Fruit fly (Drosophila melanogaster) whole organism, embryonic: Measurements from ENCODE around the gene U2af50.

Experiments used
- Awh ChIP-seq: fragments of 200-800 bp; sonication (Bioruptor generic); IDR thresholded peaks from 2 replicates; pipeline ENCODE4, ENCODE4 v1.3.6; 2022; ENCODE audit warnings: missing biosample characterization, missing genetic modification characterization
- B-H2 ChIP-seq: fragments of 200-800 bp; sonication (Bioruptor generic); optimal IDR thresholded peaks from 2 replicates; lab custom pipeline; 2018; ENCODE audit warnings: missing biosample characterization, mild to moderate bottlenecking, missing genetic modification characterization
- CG10366 ChIP-seq: fragments of 200-800 bp; sonication (Bioruptor generic); IDR thresholded peaks from 2 replicates; pipeline ENCODE4 v1.3.6; 2022; ENCODE audit warnings: missing biosample characterization, missing genetic modification characterization
- CG10959 ChIP-seq: fragments of 200-800 bp; sonication (Bioruptor generic); IDR thresholded peaks from 2 replicates; pipeline ENCODE4 v1.3.6; 2022; ENCODE audit warnings: missing biosample characterization, missing genetic modification characterization
- CG12104 ChIP-seq: fragments of 200-800 bp; sonication (Bioruptor generic); optimal IDR thresholded peaks from 3 replicates; lab custom pipeline; 2016; ENCODE audit warnings: missing biosample characterization, missing genetic modification characterization
- CG12942 ChIP-seq: fragments of 200-800 bp; sonication (Bioruptor generic); optimal IDR thresholded peaks from 3 replicates; lab custom pipeline; 2016; ENCODE audit warnings: missing biosample characterization, missing genetic modification characterization
- CG13424 ChIP-seq: fragments of 200-800 bp; sonication (Bioruptor generic); optimal IDR thresholded peaks from 2 replicates; lab custom pipeline; 2019; ENCODE audit warnings: missing biosample characterization, mild to moderate bottlenecking, missing genetic modification characterization, moderate library complexity
- CG1529 ChIP-seq: fragments of 200-800 bp; sonication (Bioruptor generic); optimal IDR thresholded peaks from 3 replicates; lab custom pipeline; 2018; ENCODE audit warnings: missing biosample characterization, missing genetic modification characterization
- CG15479 ChIP-seq: fragments of 200-800 bp; sonication (Bioruptor generic); optimal IDR thresholded peaks from 3 replicates; lab custom pipeline; 2019; ENCODE audit warnings: missing biosample characterization, mild to moderate bottlenecking, missing genetic modification characterization, moderate library complexity
- CG16815 ChIP-seq: fragments of 200-800 bp; sonication (Bioruptor generic); optimal IDR thresholded peaks from 3 replicates; lab custom pipeline; 2017; ENCODE audit warnings: missing biosample characterization, mild to moderate bottlenecking, missing genetic modification characterization
- CG17385 ChIP-seq: fragments of 200-800 bp; sonication (Bioruptor generic); optimal IDR thresholded peaks from 3 replicates; lab custom pipeline; 2018; ENCODE audit warnings: missing biosample characterization, mild to moderate bottlenecking, missing genetic modification characterization
- CG17612 ChIP-seq: fragments of 200-800 bp; sonication (Bioruptor generic); IDR thresholded peaks from 2 replicates; pipeline ENCODE4 v1.3.6; 2022; ENCODE audit warnings: missing biosample characterization, missing genetic modification characterization
- CG2129 ChIP-seq: fragments of 200-800 bp; sonication (Bioruptor generic); IDR thresholded peaks from 2 replicates; pipeline ENCODE4 v1.3.6; 2022; ENCODE audit warnings: missing biosample characterization, missing genetic modification characterization; ENCODE audit not compliant: partially characterized antibody
- CG2889 ChIP-seq: fragments of 200-800 bp; sonication (Bioruptor generic); IDR thresholded peaks from 3 replicates; pipeline ENCODE4 v1.3.6; 2022; ENCODE audit warnings: missing biosample characterization, missing genetic modification characterization
- CG3163 ChIP-seq: fragments of 200-800 bp; sonication (Bioruptor generic); optimal IDR thresholded peaks from 3 replicates; lab custom pipeline; 2016; ENCODE audit warnings: missing biosample characterization, missing genetic modification characterization
- CG3407 ChIP-seq: fragments of 200-800 bp; sonication (Bioruptor generic); optimal IDR thresholded peaks from 2 replicates; lab custom pipeline; 2018; ENCODE audit warnings: missing biosample characterization, mild to moderate bottlenecking, missing genetic modification characterization
- CG4854 ChIP-seq: fragments of 200-800 bp; sonication (Bioruptor generic); optimal IDR thresholded peaks from 2 replicates; lab custom pipeline; 2016; ENCODE audit warnings: missing biosample characterization, missing genetic modification characterization, inconsistent platforms
- CG6254 ChIP-seq: fragments of 200-800 bp; sonication (Bioruptor generic); optimal IDR thresholded peaks from 3 replicates; lab custom pipeline; 2017; ENCODE audit warnings: mild to moderate bottlenecking, missing biosample characterization, missing genetic modification reagents, missing genetic modification characterization
- CG6683 ChIP-seq: fragments of 200-800 bp; sonication (Bioruptor generic); optimal IDR thresholded peaks from 2 replicates; lab custom pipeline; 2017; ENCODE audit warnings: missing biosample characterization, mild to moderate bottlenecking, missing genetic modification characterization, missing genetic modification reagents
- CG6791 ChIP-seq: fragments of 200-800 bp; sonication (Bioruptor generic); IDR thresholded peaks from 3 replicates; pipeline ENCODE4 v1.3.6; 2022; ENCODE audit warnings: missing biosample characterization, missing genetic modification characterization; ENCODE audit not compliant: partially characterized antibody
- CG7786 ChIP-seq: fragments of 200-800 bp; sonication (Bioruptor generic); optimal IDR thresholded peaks from 2 replicates; lab custom pipeline; 2016; ENCODE audit warnings: missing biosample characterization, missing genetic modification characterization
- CG8765 ChIP-seq: fragments of 200-800 bp; sonication (Bioruptor generic); IDR thresholded peaks from 2 replicates; pipeline ENCODE4 v1.3.6; 2022; ENCODE audit warnings: missing biosample characterization, missing genetic modification characterization
- D ChIP-seq, 2 experiments: fragments of 200-800 bp in 1 of 2; fragments of >200 bp in 1 of 2; sonication (Bioruptor generic) in 1 of 2; optimal IDR thresholded peaks; 2 replicates in 1 of 2; 3 replicates in 1 of 2; lab custom pipeline; 2017; ENCODE audit warnings: mild to moderate bottlenecking in 1 of 2, missing biosample characterization in 1 of 2, missing genetic modification characterization in 1 of 2, missing genetic modification reagents in 1 of 2
- Hr78 ChIP-seq, 2 experiments: fragments of 200-800 bp in 1 of 2; fragments of >200 bp in 1 of 2; sonication (Bioruptor generic) in 1 of 2; optimal IDR thresholded peaks; 2 replicates each; lab custom pipeline; 2017 to 2019; ENCODE audit warnings: missing biosample characterization in 2 of 2, missing genetic modification characterization in 2 of 2, mild to moderate bottlenecking in 1 of 2, moderate library complexity in 1 of 2
- MTF-1 ChIP-seq: fragments of 200-800 bp; sonication (Bioruptor generic); optimal IDR thresholded peaks from 2 replicates; lab custom pipeline; 2018; ENCODE audit warnings: missing biosample characterization, mild to moderate bottlenecking, missing genetic modification characterization, borderline replicate concordance
- Mad ChIP-seq: fragments of 200-800 bp; sonication (Bioruptor generic); optimal IDR thresholded peaks from 2 replicates; lab custom pipeline; 2016; ENCODE audit warnings: missing biosample characterization, missing genetic modification characterization
- Meics ChIP-seq: fragments of 200-800 bp; sonication (Bioruptor generic); optimal IDR thresholded peaks from 2 replicates; lab custom pipeline; 2017; ENCODE audit warnings: missing biosample characterization, mild to moderate bottlenecking, missing genetic modification characterization
- NK7.1 ChIP-seq: fragments of 200-800 bp; sonication (Bioruptor generic); optimal IDR thresholded peaks from 3 replicates; lab custom pipeline; 2016; ENCODE audit warnings: missing biosample characterization, missing genetic modification characterization
- Nf-YB ChIP-seq: fragments of 200-800 bp; sonication (Bioruptor generic); optimal IDR thresholded peaks from 3 replicates; lab custom pipeline; 2019; ENCODE audit warnings: missing biosample characterization, mild to moderate bottlenecking, missing genetic modification characterization, moderate library complexity
- Sox102F ChIP-seq: fragments of 200-800 bp; sonication (Bioruptor generic); optimal IDR thresholded peaks from 2 replicates; lab custom pipeline; 2018; ENCODE audit warnings: missing biosample characterization, mild to moderate bottlenecking, missing genetic modification characterization, moderate library complexity
- Sry-β ChIP-seq: fragments of 200-800 bp; sonication (Bioruptor generic); optimal IDR thresholded peaks from 2 replicates; lab custom pipeline; 2018; ENCODE audit warnings: missing biosample characterization, mild to moderate bottlenecking, missing genetic modification characterization, moderate library complexity
- ab ChIP-seq: fragments of 200-800 bp; sonication (Bioruptor generic); optimal IDR thresholded peaks from 2 replicates; lab custom pipeline; 2016; ENCODE audit warnings: missing biosample characterization, missing genetic modification characterization
- crc ChIP-seq: fragments of 200-800 bp; sonication (Bioruptor generic); optimal IDR thresholded peaks from 2 replicates; lab custom pipeline; 2016; ENCODE audit warnings: missing biosample characterization, missing genetic modification characterization
- crp ChIP-seq, 2 experiments: fragments of 200-800 bp; sonication (Bioruptor generic); optimal IDR thresholded peaks; 2 replicates in 1 of 2; 3 replicates in 1 of 2; lab custom pipeline; 2017; ENCODE audit warnings: missing biosample characterization in 2 of 2, missing genetic modification characterization in 2 of 2, mild to moderate bottlenecking in 1 of 2, moderate library complexity in 1 of 2
- en ChIP-seq: fragments of 200-800 bp; sonication (Bioruptor generic); optimal IDR thresholded peaks from 2 replicates; lab custom pipeline; 2016; ENCODE audit warnings: missing biosample characterization, missing genetic modification characterization
- fd102C ChIP-seq: fragments of 200-800 bp; sonication (Bioruptor generic); optimal IDR thresholded peaks from 2 replicates; lab custom pipeline; 2018; ENCODE audit warnings: missing biosample characterization, mild to moderate bottlenecking, missing genetic modification characterization, moderate library complexity
- grau ChIP-seq: fragments of 200-800 bp; optimal IDR thresholded peaks from 3 replicates; lab custom pipeline; 2019; ENCODE audit warnings: missing biosample characterization, mild to moderate bottlenecking, missing genetic modification characterization, moderate library complexity
- gt ChIP-seq: fragments of 200-800 bp; sonication (Bioruptor generic); IDR thresholded peaks from 2 replicates; pipeline ENCODE4 v1.3.6; 2022; ENCODE audit warnings: missing biosample characterization, missing genetic modification characterization
- ham ChIP-seq: fragments of 200-800 bp; sonication (Bioruptor generic); IDR thresholded peaks from 2 replicates; pipeline ENCODE4 v1.3.6; 2022; ENCODE audit warnings: missing biosample characterization, missing genetic modification characterization
- kni ChIP-seq: fragments of 200-800 bp; sonication (Bioruptor generic); optimal IDR thresholded peaks from 3 replicates; lab custom pipeline; 2017; ENCODE audit warnings: mild to moderate bottlenecking, missing biosample characterization, missing genetic modification reagents, missing genetic modification characterization
- lilli ChIP-seq: fragments of 200-800 bp; sonication (Bioruptor generic); optimal IDR thresholded peaks from 3 replicates; lab custom pipeline; 2016; ENCODE audit warnings: missing biosample characterization, missing genetic modification characterization
- odd ChIP-seq: fragments of 200-800 bp; sonication (Bioruptor generic); optimal IDR thresholded peaks from 2 replicates; lab custom pipeline; 2017; ENCODE audit warnings: missing biosample characterization, mild to moderate bottlenecking, missing genetic modification characterization
- otp ChIP-seq: fragments of 200-800 bp; sonication (Bioruptor generic); IDR thresholded peaks from 3 replicates; pipeline ENCODE4, ENCODE4 v1.3.6; 2022; ENCODE audit warnings: missing biosample characterization, missing genetic modification characterization
- p53 ChIP-seq: fragments of 200-800 bp; sonication (Bioruptor generic); optimal IDR thresholded peaks from 2 replicates; lab custom pipeline; 2016; ENCODE audit warnings: missing biosample characterization, missing genetic modification characterization
- sim ChIP-seq: fragments of 200-800 bp; sonication (Bioruptor generic); IDR thresholded peaks from 2 replicates; pipeline ENCODE4 v1.3.6; 2022; ENCODE audit warnings: missing biosample characterization, missing genetic modification characterization
- slou ChIP-seq: fragments of 200-800 bp; sonication (Bioruptor generic); optimal IDR thresholded peaks from 3 replicates; lab custom pipeline; 2016; ENCODE audit warnings: missing biosample characterization, missing genetic modification characterization
- sr ChIP-seq: fragments of 200-800 bp; sonication (Bioruptor generic); IDR thresholded peaks from 3 replicates; pipeline ENCODE4 v1.3.6; 2022; ENCODE audit warnings: missing biosample characterization, missing genetic modification characterization
- wdn ChIP-seq: fragments of 200-800 bp; sonication (Bioruptor generic); IDR thresholded peaks from 2 replicates; pipeline ENCODE4 v1.3.6; 2022; ENCODE audit warnings: missing biosample characterization, missing genetic modification characterization

Gene U2af50

dm6 chrX:16383667-16384515, 25.1 kb upstream of the U2af50 start (continued):
- no peak for TF ChIP-seq CG10959 (GFP tag; lab: Robert Waterston, UW)
- peak; percentile 71 for TF ChIP-seq CG12104
- peak; percentile 86 for TF ChIP-seq odd
- peak; percentile 37; the same call in 1 of the 2 replicates for TF ChIP-seq sim (GFP tag; lab: Robert Waterston, UW)
- no peak for TF ChIP-seq CG8765
- TF ChIP-seq CG10366 (GFP tag; lab: Robert Waterston, UW): no peak; the same call in 1 of the 2 replicates
- peak; percentile 88 for TF ChIP-seq Meics (GFP tag; lab: Kevin White, UChicago)
- peak; percentile 18 for TF ChIP-seq en
- TF ChIP-seq wdn (GFP tag; lab: Robert Waterston, UW): peak; percentile 47; the same call in 1 of the 2 replicates
- no peak for TF ChIP-seq ham (GFP tag; lab: Robert Waterston, UW)
- TF ChIP-seq Nf-YB (GFP tag; lab: Kevin White, UChicago): peak; percentile 76
- peak; percentile 80 for TF ChIP-seq CG6683 (GFP tag; lab: Kevin White, UChicago)
- TF ChIP-seq CG6791 (GFP tag; lab: Robert Waterston, UW): no peak
- peak; percentile 67 for TF ChIP-seq CG15479 (GFP tag; lab: Kevin White, UChicago)
- TF ChIP-seq Awh: peak; percentile 81
- peak in 1 of 2 experiments; percentile 13 for TF ChIP-seq Hr78 (GFP tag; optimal IDR thresholded peaks at IDR 0.05; lab: Kevin White, UChicago)
- no peak for TF ChIP-seq CG17612 (GFP tag; lab: Robert Waterston, UW)
- TF ChIP-seq CG6254: peak; percentile 36
- TF ChIP-seq CG12942 (GFP tag; lab: Kevin White, UChicago): peak; percentile 47
- peak; percentile 72 for TF ChIP-seq CG13424 (tag; lab: Kevin White, UChicago)
- peak; percentile 76 for TF ChIP-seq grau (tag; lab: Kevin White, UChicago)
- TF ChIP-seq CG2889 (GFP tag; lab: Robert Waterston, UW): 0 out of 3 replicates have a peak, but pooled peaks have one; percentile 25
- TF ChIP-seq otp (GFP tag; lab: Robert Waterston, UW): peak; percentile 85
- TF ChIP-seq slou: peak; percentile 64
- no peak for TF ChIP-seq CG3163 (GFP tag; lab: Kevin White, UChicago)
- peak; percentile 64 for TF ChIP-seq crc (GFP tag; lab: Kevin White, UChicago)
- TF ChIP-seq NK7.1: peak; percentile 74
- TF ChIP-seq CG7786 (GFP tag; lab: Kevin White, UChicago): peak; percentile 13
- TF ChIP-seq Sry-β: peak; percentile 48
- peak; percentile 62 for TF ChIP-seq CG1529
- no peak for TF ChIP-seq CG16815
- TF ChIP-seq crp (GFP tag; optimal IDR thresholded peaks at IDR 0.05; lab: Kevin White, UChicago): no peak
- TF ChIP-seq fd102C (GFP tag; lab: Kevin White, UChicago): peak; percentile 71
- TF ChIP-seq CG2129 (GFP tag; lab: Robert Waterston, UW): no peak
- TF ChIP-seq CG17385 (GFP tag; lab: Kevin White, UChicago): peak; percentile 68
- TF ChIP-seq kni (GFP tag; lab: Kevin White, UChicago): peak; percentile 73
- TF ChIP-seq D (optimal IDR thresholded peaks at IDR 0.05; lab: Kevin White, UChicago): no peak
- peak; percentile 60 for TF ChIP-seq D (GFP tag; optimal IDR thresholded peaks at IDR 0.05; lab: Kevin White, UChicago)
- peak; percentile 89 for TF ChIP-seq MTF-1 (GFP tag; lab: Kevin White, UChicago)
- no peak for TF ChIP-seq Mad (GFP tag; lab: Kevin White, UChicago)
- peak; percentile 51 for TF ChIP-seq lilli (GFP tag; lab: Kevin White, UChicago)
- no peak for TF ChIP-seq Sox102F (GFP tag; lab: Kevin White, UChicago)
- TF ChIP-seq p53 (GFP tag; lab: Kevin White, UChicago): no peak
- peak; percentile 86 for TF ChIP-seq B-H2 (GFP tag; lab: Kevin White, UChicago)
- TF ChIP-seq gt: no peak
- TF ChIP-seq sr (GFP tag; lab: Robert Waterston, UW): no peak
- peak; percentile 49 for TF ChIP-seq CG4854 (GFP tag; lab: Kevin White, UChicago)
- peak; percentile 72 for TF ChIP-seq CG3407 (GFP tag; lab: Kevin White, UChicago)
- TF ChIP-seq ab (GFP tag; lab: Kevin White, UChicago): no peak
